Fruit fly (Drosophila melanogaster) whole organism, prepupa: Measurements from ENCODE around the gene CG32817.
A peak's percentile ranks its signal among the peaks of the same experiment; 100 is the strongest.

ENCODE experiments used
- CG10631 ChIP-seq: fragments of 200-800 bp; sonication (Bioruptor generic); optimal IDR thresholded peaks from 2 replicates; lab custom pipeline; 2016; ENCODE audit warnings: missing biosample characterization, missing genetic modification characterization
- CG10669 ChIP-seq: fragments of 200-800 bp; sonication (Bioruptor generic); optimal IDR thresholded peaks from 3 replicates; lab custom pipeline; 2018; ENCODE audit warnings: missing biosample characterization, mild to moderate bottlenecking, missing genetic modification characterization, moderate library complexity
- CG11762 ChIP-seq: fragments of 200-800 bp; sonication (Bioruptor generic); optimal IDR thresholded peaks from 3 replicates; lab custom pipeline; 2016; ENCODE audit warnings: missing biosample characterization, missing genetic modification characterization; ENCODE audit not compliant: insufficient read depth
- CG15336 ChIP-seq: fragments of 200-800 bp; sonication (Bioruptor generic); IDR thresholded peaks from 2 replicates; pipeline ENCODE4 v1.3.6; 2022; ENCODE audit warnings: missing biosample characterization, missing genetic modification characterization
- CG1621 ChIP-seq: fragments of 200-800 bp; sonication (Bioruptor generic); optimal IDR thresholded peaks from 3 replicates; lab custom pipeline; 2018; ENCODE audit warnings: missing biosample characterization, mild to moderate bottlenecking, missing genetic modification characterization
- CG16779 ChIP-seq: fragments of 200-800 bp; sonication (Bioruptor generic); optimal IDR thresholded peaks from 3 replicates; lab custom pipeline; 2017; ENCODE audit warnings: missing biosample characterization, mild to moderate bottlenecking, missing genetic modification characterization
- CG3032 ChIP-seq: fragments of 200-800 bp; optimal IDR thresholded peaks from 2 replicates; lab custom pipeline; 2019; ENCODE audit warnings: missing biosample characterization, mild to moderate bottlenecking, missing genetic modification characterization, moderate library complexity
- CG32006 ChIP-seq: fragments of 200-800 bp; sonication (Bioruptor generic); optimal IDR thresholded peaks from 3 replicates; lab custom pipeline; 2017; ENCODE audit warnings: missing biosample characterization, mild to moderate bottlenecking, missing genetic modification characterization
- CG34406 ChIP-seq: fragments of 200-800 bp; sonication (Bioruptor generic); optimal IDR thresholded peaks from 3 replicates; lab custom pipeline; 2016; ENCODE audit warnings: missing biosample characterization, missing genetic modification characterization
- CG3919 ChIP-seq: fragments of 200-800 bp; sonication (Bioruptor generic); optimal IDR thresholded peaks from 3 replicates; lab custom pipeline; 2016; ENCODE audit warnings: missing biosample characterization, missing genetic modification characterization
- CG4318 ChIP-seq: fragments of 200-800 bp; sonication (Bioruptor generic); optimal IDR thresholded peaks from 3 replicates; lab custom pipeline; 2017; ENCODE audit warnings: missing biosample characterization, mild to moderate bottlenecking, missing genetic modification characterization
- CG6163 ChIP-seq: fragments of 200-800 bp; sonication (Bioruptor generic); IDR thresholded peaks from 3 replicates; pipeline ENCODE4 v1.3.6; 2022; ENCODE audit warnings: missing biosample characterization, missing genetic modification characterization
- CG6792 ChIP-seq: fragments of 200-800 bp; sonication (Bioruptor generic); optimal IDR thresholded peaks from 3 replicates; lab custom pipeline; 2016; ENCODE audit warnings: missing biosample characterization, missing genetic modification characterization
- CG6808 ChIP-seq: fragments of 200-800 bp; sonication (Bioruptor generic); optimal IDR thresholded peaks from 3 replicates; lab custom pipeline; 2017; ENCODE audit warnings: missing biosample characterization, missing genetic modification characterization, mild to moderate bottlenecking, moderate library complexity, missing genetic modification reagents
- CG8119 ChIP-seq: fragments of 200-800 bp; sonication (Bioruptor generic); IDR thresholded peaks from 3 replicates; pipeline ENCODE4 v1.3.6; 2022; ENCODE audit warnings: missing biosample characterization, missing genetic modification characterization
- CG8632 ChIP-seq: fragments of 200-800 bp; sonication (Bioruptor generic); optimal IDR thresholded peaks from 3 replicates; lab custom pipeline; 2016; ENCODE audit warnings: missing biosample characterization, missing genetic modification characterization
- CG9139 ChIP-seq: fragments of 200-800 bp; sonication (Bioruptor generic); optimal IDR thresholded peaks from 3 replicates; lab custom pipeline; 2017; ENCODE audit warnings: missing biosample characterization, mild to moderate bottlenecking, missing genetic modification characterization
- Eip75B ChIP-seq: fragments of 200-800 bp; sonication (Bioruptor generic); optimal IDR thresholded peaks from 3 replicates; lab custom pipeline; 2016; ENCODE audit warnings: missing biosample characterization, missing genetic modification characterization
- Eip78C ChIP-seq: fragments of 200-800 bp; sonication (Bioruptor generic); peaks from one replicate; lab custom pipeline; 2016; ENCODE audit warnings: missing biosample characterization, missing genetic modification characterization
- Gug ChIP-seq: fragments of 200-800 bp; sonication (Bioruptor generic); IDR thresholded peaks from 2 replicates; pipeline ENCODE4 v1.3.6; 2022; ENCODE audit warnings: missing biosample characterization, missing genetic modification characterization
- Lpt ChIP-seq: fragments of 200-800 bp; sonication (Bioruptor generic); optimal IDR thresholded peaks from 3 replicates; lab custom pipeline; 2016; ENCODE audit warnings: missing biosample characterization, missing genetic modification characterization
- Met ChIP-seq: fragments of 200-800 bp; sonication (Bioruptor generic); optimal IDR thresholded peaks from 3 replicates; lab custom pipeline; 2016; ENCODE audit warnings: missing biosample characterization, missing genetic modification characterization
- OdsH ChIP-seq: fragments of 200-800 bp; sonication (Bioruptor generic); optimal IDR thresholded peaks from 3 replicates; lab custom pipeline; 2016; ENCODE audit warnings: missing biosample characterization, missing genetic modification characterization
- Smox ChIP-seq: fragments of 200-800 bp; sonication (Bioruptor generic); optimal IDR thresholded peaks from 3 replicates; lab custom pipeline; 2016; ENCODE audit warnings: missing biosample characterization, missing genetic modification characterization
- Sox102F ChIP-seq: fragments of 200-800 bp; sonication (Bioruptor generic); optimal IDR thresholded peaks from 2 replicates; lab custom pipeline; 2016; ENCODE audit warnings: missing biosample characterization, mild to moderate bottlenecking, missing genetic modification characterization
- Sox14 ChIP-seq: fragments of 200-800 bp; sonication (Bioruptor generic); optimal IDR thresholded peaks from 3 replicates; lab custom pipeline; 2016; ENCODE audit warnings: missing biosample characterization, missing genetic modification characterization
- Sox15 ChIP-seq: fragments of 200-800 bp; sonication (Bioruptor generic); optimal IDR thresholded peaks from 3 replicates; lab custom pipeline; 2016; ENCODE audit warnings: missing biosample characterization, missing genetic modification characterization
- acj6 ChIP-seq: fragments of 200-800 bp; sonication (Bioruptor generic); optimal IDR thresholded peaks from 3 replicates; lab custom pipeline; 2016; ENCODE audit warnings: missing biosample characterization, missing genetic modification characterization
- dsx ChIP-seq: fragments of 200-800 bp; optimal IDR thresholded peaks from 3 replicates; lab custom pipeline; 2019; ENCODE audit warnings: missing biosample characterization, mild to moderate bottlenecking, missing genetic modification characterization, moderate library complexity; ENCODE audit not compliant: poor library complexity, severe bottlenecking
- eg ChIP-seq: fragments of 200-800 bp; sonication (Bioruptor generic); IDR thresholded peaks from 3 replicates; pipeline ENCODE4 v1.3.6; 2022; ENCODE audit warnings: missing biosample characterization, missing genetic modification characterization
- esn ChIP-seq: fragments of 200-800 bp; sonication (Bioruptor generic); optimal IDR thresholded peaks from 2 replicates; lab custom pipeline; 2016; ENCODE audit warnings: missing biosample characterization, mild to moderate bottlenecking, missing genetic modification characterization, moderate library complexity
- fd59A ChIP-seq: fragments of 200-800 bp; sonication (Bioruptor generic); optimal IDR thresholded peaks from 2 replicates; lab custom pipeline; 2017; ENCODE audit warnings: missing biosample characterization, mild to moderate bottlenecking, missing genetic modification characterization, missing genetic modification reagents
- fd85E ChIP-seq: fragments of 200-800 bp; sonication (Bioruptor generic); optimal IDR thresholded peaks from 3 replicates; lab custom pipeline; 2016; ENCODE audit warnings: missing biosample characterization, missing genetic modification characterization
- salr ChIP-seq, 2 experiments: fragments of 200-800 bp; sonication (Bioruptor generic); optimal IDR thresholded peaks; 3 replicates each; lab custom pipeline; 2016 to 2018; ENCODE audit warnings: missing biosample characterization in 2 of 2, missing genetic modification characterization in 2 of 2, mild to moderate bottlenecking in 1 of 2
- spab ChIP-seq: fragments of 200-800 bp; sonication (Bioruptor generic); optimal IDR thresholded peaks from 2 replicates; lab custom pipeline; 2017; ENCODE audit warnings: missing biosample characterization, mild to moderate bottlenecking, missing genetic modification characterization, missing genetic modification reagents
- ss ChIP-seq, 2 experiments: fragments of 200-800 bp; sonication (Bioruptor generic); optimal IDR thresholded peaks; 2 replicates in 1 of 2; 3 replicates in 1 of 2; lab custom pipeline; 2017 to 2018; ENCODE audit warnings: mild to moderate bottlenecking in 2 of 2, missing biosample characterization in 2 of 2, missing genetic modification characterization in 2 of 2, moderate library complexity in 1 of 2
- svp ChIP-seq: fragments of 200-800 bp; sonication (Bioruptor generic); peaks from one replicate; lab custom pipeline; 2016; ENCODE audit warnings: missing biosample characterization, missing genetic modification characterization

The CG32817 gene

dm6 chrX:523179-523851 lies 44.4 kb downstream of the CG32817 start, which contains the start of gene elav (continued):
- peak; percentile 98 for TF ChIP-seq Sox102F (GFP tag; lab: Kevin White, UChicago)
- TF ChIP-seq CG6792 (GFP tag; lab: Kevin White, UChicago): peak; percentile 98
- TF ChIP-seq Gug (GFP tag; lab: Robert Waterston, UW): peak; percentile 98
- peak; percentile 92 to 94 for TF ChIP-seq salr (GFP tag; optimal IDR thresholded peaks at IDR 0.05; lab: Kevin White, UChicago)
- peak; percentile 98 for TF ChIP-seq Smox (GFP tag; lab: Kevin White, UChicago)
- peak; percentile 97 for TF ChIP-seq CG16779 (tag; lab: Kevin White, UChicago)
- peak; percentile 96 for TF ChIP-seq CG4318 (GFP tag; lab: Kevin White, UChicago)
- peak; percentile 98 for TF ChIP-seq CG3032 (tag; lab: Kevin White, UChicago)
- TF ChIP-seq Eip75B (GFP tag; lab: Kevin White, UChicago): peak; percentile 98
- TF ChIP-seq CG8119 (GFP tag; lab: Robert Waterston, UW): peak; percentile 99
- TF ChIP-seq CG34406 (GFP tag; lab: Kevin White, UChicago): peak; percentile 97
- peak; percentile 98 for TF ChIP-seq svp (GFP tag; lab: Kevin White, UChicago)
- peak; percentile 96 for TF ChIP-seq CG9139 (GFP tag; lab: Kevin White, UChicago)
- peak; percentile 97 for TF ChIP-seq CG10669
- peak; percentile 97 for TF ChIP-seq spab (GFP tag; lab: Kevin White, UChicago)
- peak; percentile 98 for TF ChIP-seq Lpt (GFP tag; lab: Kevin White, UChicago)
- TF ChIP-seq eg (GFP tag; lab: Robert Waterston, UW): peak; percentile 98
- TF ChIP-seq CG15336 (GFP tag; lab: Robert Waterston, UW): peak; percentile 99
- peak; percentile 97 for TF ChIP-seq fd59A
- peak; percentile 94 for TF ChIP-seq CG1621 (tag; lab: Kevin White, UChicago)
- TF ChIP-seq Met: peak; percentile 99
- peak; percentile 98 for TF ChIP-seq ss (GFP tag; optimal IDR thresholded peaks at IDR 0.05; lab: Kevin White, UChicago)

- TF ChIP-seq Sox14 (no peak), svp (GFP tag; lab: Kevin White, UChicago) (no peak), Eip78C (GFP tag; lab: Kevin White, UChicago) (peak; percentile 41), CG6163 (GFP tag; lab: Robert Waterston, UW) (peak; percentile 34; the same call in 1 of the 3 replicates), CG8119 (GFP tag; lab: Robert Waterston, UW) (no peak), CG3919 (peak; percentile 11), acj6 (GFP tag; lab: Kevin White, UChicago) (no peak), CG32006 (GFP tag; lab: Kevin White, UChicago) (peak; percentile 10), CG11762 (GFP tag; lab: Kevin White, UChicago) (no peak), esn (GFP tag; lab: Kevin White, UChicago) (peak; percentile 23), Sox15 (GFP tag; lab: Kevin White, UChicago) (no peak), dsx (peak; percentile 39)
Measured at dm6 chrX:524331-524730, 45.5 kb downstream of the CG32817 start.

dm6 chrX:525610-526009 lies 46.7 kb downstream of the CG32817 start:
- TF ChIP-seq CG6808 (GFP tag; lab: Kevin White, UChicago) (no peak), CG16779 (tag; lab: Kevin White, UChicago) (no peak), OdsH (GFP tag; lab: Kevin White, UChicago) (no peak), ss (GFP tag; optimal IDR thresholded peaks at IDR 0.05; lab: Kevin White, UChicago) (no peak), CG8632 (no peak), acj6 (GFP tag; lab: Kevin White, UChicago) (no peak), fd85E (GFP tag; lab: Kevin White, UChicago) (no peak), CG3919 (no peak), CG10631 (GFP tag; lab: Kevin White, UChicago) (no peak), CG10669 (no peak)
- TF ChIP-seq, all 60 proteins: peak for 0
